Worm (Caenorhabditis elegans) whole organism, L4/young adult: ENCODE results near the gene imp-3.

Source experiments
- W03F9.2 ChIP-seq: fragments of 150-350 bp; optimal IDR thresholded peaks from 2 replicates; lab custom pipeline; 2014; ENCODE audit warnings: missing biosample characterization, missing genetic modification characterization
- dao-5 ChIP-seq: sonication (generic microtip); optimal IDR thresholded peaks from 2 replicates; lab custom pipeline; 2016; ENCODE audit warnings: missing genotype, missing genetic modification characterization, moderate library complexity, missing compliant biosample characterization
- him-1 ChIP-seq: sonication (generic microtip); optimal IDR thresholded peaks from 2 replicates; lab custom pipeline; 2016; ENCODE audit warnings: missing genotype, missing genetic modification reagents, missing genetic modification characterization, missing compliant biosample characterization

Gene imp-3

DNA sequence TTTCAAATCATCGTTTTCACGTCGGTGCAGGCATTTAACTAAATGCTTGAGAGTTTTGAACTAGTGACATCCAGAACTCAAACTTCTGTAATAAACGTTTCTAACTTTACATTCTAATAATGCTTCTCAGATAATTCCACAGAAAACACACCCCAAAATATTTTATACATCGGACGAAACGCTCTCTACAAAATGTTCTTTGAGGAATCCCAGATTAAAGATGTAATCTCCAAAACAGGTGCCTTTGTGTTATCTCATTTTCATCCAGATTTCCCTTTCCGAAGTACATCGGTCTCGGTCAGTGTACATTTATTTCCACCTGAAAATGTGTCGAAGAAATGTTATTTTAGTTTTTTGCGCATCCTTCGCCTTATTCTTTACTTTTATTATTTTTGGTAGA is 15.3 kb upstream of the imp-3 start, which contains the start of gene C33H5.2:
TSS of gene C33H5.2 (plus strand) at position 301 of the 400 bp plus-strand sequence.
- TF ChIP-seq him-1 (tag; lab: Kevin White, UChicago) = no peak
- TF ChIP-seq dao-5 (tag; lab: Kevin White, UChicago) = no peak
- no peak for TF ChIP-seq W03F9.2 (tag; lab: Kevin White, UChicago)

- no peak for TF ChIP-seq W03F9.2 (tag; lab: Kevin White, UChicago)
- TF ChIP-seq dao-5 (tag; lab: Kevin White, UChicago) = no peak
- TF ChIP-seq him-1 (tag; lab: Kevin White, UChicago) = no peak
These were observed 13.8 kb upstream of the imp-3 start, which contains the start of gene C33H5.16 for ce11 chrIV:7803250-7803649. TSS of gene C33H5.16 (minus strand) at chrIV:7803350.

DNA sequence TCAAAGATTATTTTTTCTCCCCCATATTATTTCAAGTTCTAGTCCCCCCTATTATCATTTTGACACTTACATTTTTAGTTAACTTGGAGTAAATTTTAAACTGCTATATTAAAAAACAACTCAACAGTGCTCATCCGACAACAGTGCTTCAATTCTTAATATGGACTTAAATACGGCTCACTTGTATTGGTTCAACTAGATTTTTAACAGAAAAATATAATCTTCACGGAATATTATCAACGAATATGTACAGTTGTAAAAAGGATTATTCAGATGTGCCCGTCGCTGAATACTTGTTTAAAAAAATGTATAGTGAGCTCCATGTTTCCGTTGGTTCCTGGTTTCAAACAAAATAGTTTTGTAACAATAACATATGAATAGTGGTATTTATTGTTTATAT is 10.9 kb upstream of the imp-3 start:
- no peak for TF ChIP-seq dao-5 (tag; lab: Kevin White, UChicago)
- no peak for TF ChIP-seq W03F9.2 (tag; lab: Kevin White, UChicago)
- TF ChIP-seq him-1 (tag; lab: Kevin White, UChicago) = no peak

DNA sequence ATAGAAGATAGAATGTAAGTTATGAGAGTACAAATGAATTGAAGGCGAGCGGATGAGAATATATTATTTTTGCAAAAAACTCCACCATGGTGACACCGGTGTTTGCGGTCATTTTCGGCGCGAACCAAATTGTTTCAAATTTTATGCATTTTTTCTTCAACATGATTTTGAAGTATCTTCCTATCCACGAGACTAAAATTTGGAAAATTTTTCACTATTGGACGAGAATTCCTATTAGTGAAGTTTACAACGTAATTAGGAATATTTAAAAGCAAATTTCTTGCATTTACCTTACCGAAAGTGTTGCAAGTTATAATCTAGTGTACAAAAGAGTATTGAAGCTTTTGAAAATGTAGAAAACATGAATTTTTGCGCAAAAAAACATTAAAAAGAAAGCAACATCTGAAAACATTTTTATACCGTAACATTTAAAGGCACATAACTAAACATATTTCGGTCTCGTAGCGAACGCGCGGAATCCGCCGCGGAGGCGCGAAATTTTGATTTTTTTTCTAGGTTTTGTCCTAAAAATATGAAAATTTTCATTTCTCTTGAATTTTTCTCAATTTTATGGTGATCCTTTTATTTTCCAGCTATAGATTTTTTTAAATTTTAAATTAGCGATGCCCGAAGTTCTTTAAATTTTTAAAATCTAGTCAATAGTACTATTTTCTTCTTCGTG is 7.2 kb upstream of the imp-3 start, which contains the start of gene sgo-1:
TSS of gene sgo-1 (minus strand) at position 51 of the 682 bp plus-strand sequence.
- TF ChIP-seq W03F9.2 (tag; lab: Kevin White, UChicago) (peak; percentile 52), him-1 (tag; lab: Kevin White, UChicago) (no peak)

DNA sequence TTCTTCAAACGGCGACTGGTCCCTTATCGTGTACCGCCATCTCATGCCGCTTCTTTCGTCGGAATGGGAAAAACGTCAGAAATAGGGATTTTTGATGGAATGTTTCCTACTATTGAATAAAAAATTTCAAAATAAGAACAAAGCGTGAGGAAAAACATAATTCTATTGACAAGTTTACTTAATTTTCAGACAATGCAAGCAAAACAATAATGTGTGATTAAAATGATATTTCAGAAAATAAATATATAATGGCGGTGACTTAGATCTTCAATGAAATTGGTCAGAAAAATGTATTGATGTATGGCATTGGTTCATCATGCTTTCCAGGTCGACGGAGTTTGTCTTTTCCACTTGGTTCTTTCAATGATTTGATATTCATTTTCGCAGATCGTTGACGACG is 5.3 kb upstream of the imp-3 start, which contains the start of gene ntp-1:
TSS of gene ntp-1 (minus strand) at position 101 of the 400 bp plus-strand sequence.
- TF ChIP-seq him-1 (tag; lab: Kevin White, UChicago) (no peak), W03F9.2 (tag; lab: Kevin White, UChicago) (no peak), dao-5 (tag; lab: Kevin White, UChicago) (no peak)

ce11 chrIV:7791821-7792446 is 2.5 kb upstream of the imp-3 start, which contains the start of gene C33H5.13:
TSS of gene C33H5.13 (minus strand) at chrIV:7792263.
- TF ChIP-seq W03F9.2 (tag; lab: Kevin White, UChicago) (no peak), him-1 (tag; lab: Kevin White, UChicago) (no peak), dao-5 (tag; lab: Kevin White, UChicago) (no peak)

- TF ChIP-seq W03F9.2 (tag; lab: Kevin White, UChicago) (peak; percentile 85), dao-5 (tag; lab: Kevin White, UChicago) (no peak), him-1 (tag; lab: Kevin White, UChicago) (peak; percentile 29)
These were observed 1.6 kb upstream of the imp-3 start, which contains the start of gene rsp-6 for ce11 chrIV:7790801-7791588. TSS of gene rsp-6 (minus strand) at chrIV:7791229.

- TF ChIP-seq W03F9.2 (tag; lab: Kevin White, UChicago) = no peak
- no peak for TF ChIP-seq dao-5 (tag; lab: Kevin White, UChicago)
- no peak for TF ChIP-seq him-1 (tag; lab: Kevin White, UChicago)
These were observed 808 bp upstream of the imp-3 start for ce11 chrIV:7790151-7790691.

DNA sequence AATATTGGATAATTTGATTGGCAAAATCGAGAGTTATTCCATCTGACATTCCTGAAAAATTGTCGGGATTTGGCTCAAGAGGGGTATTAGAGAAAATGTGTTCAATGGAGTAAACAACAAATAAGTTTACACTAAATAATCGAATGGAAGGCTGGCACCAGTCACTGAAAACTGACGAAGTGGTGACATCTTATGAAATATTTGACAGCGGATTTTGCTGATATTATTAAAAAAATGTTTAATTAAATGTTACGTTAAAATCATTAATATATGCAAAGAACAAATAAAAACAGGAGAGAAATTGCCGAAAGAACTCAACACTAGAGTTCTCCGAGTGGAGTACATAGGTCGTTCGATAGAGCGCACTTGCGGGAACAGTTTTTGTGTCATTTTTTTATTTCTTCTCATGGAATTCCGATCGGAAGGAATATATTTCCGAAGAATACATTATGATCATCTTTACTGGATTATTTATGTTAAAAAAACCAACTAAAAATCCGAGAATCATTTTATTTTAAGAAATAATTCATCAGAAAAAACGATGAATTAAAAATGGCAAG is 3.8 kb downstream of the imp-3 start, which contains the start of gene tag-322:
TSS of gene tag-322 (minus strand) at position 51 of the 560 bp plus-strand sequence.
- TF ChIP-seq W03F9.2 (tag; lab: Kevin White, UChicago) = peak; percentile 73
- TF ChIP-seq him-1 (tag; lab: Kevin White, UChicago) = no peak

- TF ChIP-seq him-1 (tag; lab: Kevin White, UChicago) (no peak), dao-5 (tag; lab: Kevin White, UChicago) (no peak), W03F9.2 (tag; lab: Kevin White, UChicago) (no peak)
These were observed 5.5 kb downstream of the imp-3 start, which contains the start of gene tag-321 for ce11 chrIV:7783801-7784411. TSS of gene tag-321 (minus strand) at chrIV:7783851.

ce11 chrIV:7782292-7782691 is 7.1 kb downstream of the imp-3 start, which contains the start of gene sec-10:
TSS of gene sec-10 (minus strand) at chrIV:7782499.
- TF ChIP-seq him-1 (tag; lab: Kevin White, UChicago) (no peak), W03F9.2 (tag; lab: Kevin White, UChicago) (no peak), dao-5 (tag; lab: Kevin White, UChicago) (no peak)

- TF ChIP-seq dao-5 (tag; lab: Kevin White, UChicago) = no peak
- no peak for TF ChIP-seq W03F9.2 (tag; lab: Kevin White, UChicago)
- TF ChIP-seq him-1 (tag; lab: Kevin White, UChicago) = no peak
These were observed 10.5 kb downstream of the imp-3 start, which contains the start of gene rpap-3 for ce11 chrIV:7778865-7779264. TSS of gene rpap-3 (minus strand) at chrIV:7778965.
